Worm (Caenorhabditis elegans): Measurements from ENCODE around the gene Y9C2UA.1.

DNA sequence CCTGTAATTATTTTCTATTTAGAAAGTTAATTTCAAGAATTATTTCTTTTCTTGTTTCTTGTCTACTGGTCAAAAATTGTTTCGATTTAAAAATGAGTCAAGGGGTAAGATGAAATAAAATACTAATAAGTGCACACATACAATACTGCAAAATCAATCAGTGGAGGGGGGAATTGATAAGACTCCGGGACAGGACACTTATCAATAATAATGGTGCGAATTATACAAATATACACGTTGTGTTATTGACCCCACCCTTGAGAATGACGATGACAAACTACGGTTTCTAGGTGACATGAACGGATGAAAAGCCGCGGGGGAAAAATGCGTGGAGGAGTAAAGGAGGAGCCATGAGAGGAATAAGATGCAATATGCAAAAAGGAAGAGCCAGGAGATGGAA lies 41.7 kb downstream of the Y9C2UA.1 start:
- TF ChIP-seq F39B2.1 (GFP tag; IDR thresholded peaks at IDR 0.05), result no peak
- no peak for TF ChIP-seq unc-62 (GFP tag; optimal IDR thresholded peaks at IDR 0.05)
- TF ChIP-seq cebp-1 (GFP tag; IDR thresholded peaks at IDR 0.05), result no peak
- TF ChIP-seq cebp-1 (tag; optimal IDR thresholded peaks at IDR 0.05), result no peak
- no peak for TF ChIP-seq dpff-1 (tag; optimal IDR thresholded peaks at IDR 0.05)
